Worm (Caenorhabditis elegans) whole organism, L3 larva: ENCODE data around the gene R11D1.13.

Experiments used
- fkh-10 ChIP-seq: sonication (generic microtip); optimal IDR thresholded peaks from 2 replicates; lab custom pipeline; 2017; ENCODE audit warnings: missing biosample characterization, missing genetic modification reagents, missing genetic modification characterization
- jun-1 ChIP-seq: fragments of 150-350 bp; optimal IDR thresholded peaks from 2 replicates; lab custom pipeline; 2014; ENCODE audit warnings: missing biosample characterization, missing genetic modification reagents, missing genetic modification characterization
- lsy-12 ChIP-seq: sonication (generic microtip); optimal IDR thresholded peaks from 2 replicates; lab custom pipeline; 2016; ENCODE audit warnings: mild to moderate bottlenecking, missing genetic modification characterization, missing compliant biosample characterization
- mdl-1 ChIP-seq: fragments of 150-350 bp; optimal IDR thresholded peaks from 2 replicates; lab custom pipeline; 2014; ENCODE audit warnings: missing biosample characterization, missing genetic modification characterization
- nhr-11 ChIP-seq: fragments of 150-350 bp; optimal IDR thresholded peaks from 2 replicates; lab custom pipeline; 2014; ENCODE audit warnings: missing biosample characterization, missing genetic modification characterization
- nhr-12 ChIP-seq: fragments of 150-350 bp; optimal IDR thresholded peaks from 2 replicates; lab custom pipeline; 2014; ENCODE audit warnings: missing biosample characterization, missing genetic modification characterization
- nhr-77 ChIP-seq: fragments of 150-350 bp; optimal IDR thresholded peaks from 2 replicates; lab custom pipeline; 2014; ENCODE audit warnings: missing biosample characterization, missing genetic modification characterization
- pqm-1 ChIP-seq: fragments of 150-350 bp; optimal IDR thresholded peaks from 2 replicates; lab custom pipeline; 2017; ENCODE audit warnings: missing biosample characterization, missing genetic modification characterization, inconsistent platforms
- tbx-2 ChIP-seq: sonication (generic microtip); optimal IDR thresholded peaks from 2 replicates; lab custom pipeline; 2016; ENCODE audit warnings: mild to moderate bottlenecking, missing genetic modification characterization, missing compliant biosample characterization
- unc-62 ChIP-seq: fragments of 150-350 bp; sonication (generic microtip); optimal IDR thresholded peaks from 4 replicates; lab custom pipeline; 2014; ENCODE audit warnings: missing biosample characterization, missing genetic modification reagents, missing genetic modification characterization

DNA sequence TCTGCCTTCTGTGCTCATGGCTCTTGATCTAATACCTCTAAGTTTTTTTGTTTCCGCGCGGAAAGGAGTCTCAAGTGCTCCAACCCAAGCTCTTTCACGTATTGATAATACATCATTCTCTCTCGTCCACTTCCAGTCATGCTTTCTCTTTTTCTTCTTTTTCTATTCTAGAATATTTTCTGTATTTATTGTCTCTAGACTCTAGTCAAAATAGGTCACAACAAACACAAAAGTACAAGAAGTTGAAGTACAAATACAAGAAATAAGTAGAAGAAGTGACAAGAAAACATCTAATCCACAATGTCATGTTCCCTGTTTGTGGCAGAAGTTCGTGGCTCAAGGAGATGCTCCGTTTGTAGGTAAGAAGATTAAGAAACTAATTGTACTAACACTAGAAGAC lies 46.3 kb downstream of the R11D1.13 start, which contains the start of gene ZC455.1:
- no peak for TF ChIP-seq nhr-11 (tag; lab: Kevin White, UChicago)
- TF ChIP-seq jun-1 (tag; lab: Kevin White, UChicago) = no peak
- no peak for TF ChIP-seq fkh-10 (GFP tag; lab: Kevin White, UChicago)
- TF ChIP-seq nhr-77 = no peak
- no peak for TF ChIP-seq unc-62 (GFP tag; lab: Kevin White, UChicago)
- TF ChIP-seq pqm-1 (tag; lab: Kevin White, UChicago) = no peak
- no peak for TF ChIP-seq mdl-1 (tag; lab: Kevin White, UChicago)
- TF ChIP-seq nhr-12 (tag; lab: Kevin White, UChicago) = no peak
- no peak for TF ChIP-seq tbx-2 (tag; lab: Kevin White, UChicago)
- no peak for TF ChIP-seq lsy-12
